Worm (Caenorhabditis elegans) whole organism, L4/young adult: ENCODE data around the gene sde-2.
A peak's percentile ranks its signal among the peaks of the same experiment; 100 is the strongest.

Experiments used
- W03F9.2 ChIP-seq: fragments of 150-350 bp; optimal IDR thresholded peaks from 2 replicates; lab custom pipeline; 2014; ENCODE audit warnings: missing biosample characterization, missing genetic modification characterization
- dao-5 ChIP-seq: sonication (generic microtip); optimal IDR thresholded peaks from 2 replicates; lab custom pipeline; 2016; ENCODE audit warnings: missing genotype, missing genetic modification characterization, moderate library complexity, missing compliant biosample characterization
- him-1 ChIP-seq: sonication (generic microtip); optimal IDR thresholded peaks from 2 replicates; lab custom pipeline; 2016; ENCODE audit warnings: missing genotype, missing genetic modification reagents, missing genetic modification characterization, missing compliant biosample characterization

Gene sde-2

DNA sequence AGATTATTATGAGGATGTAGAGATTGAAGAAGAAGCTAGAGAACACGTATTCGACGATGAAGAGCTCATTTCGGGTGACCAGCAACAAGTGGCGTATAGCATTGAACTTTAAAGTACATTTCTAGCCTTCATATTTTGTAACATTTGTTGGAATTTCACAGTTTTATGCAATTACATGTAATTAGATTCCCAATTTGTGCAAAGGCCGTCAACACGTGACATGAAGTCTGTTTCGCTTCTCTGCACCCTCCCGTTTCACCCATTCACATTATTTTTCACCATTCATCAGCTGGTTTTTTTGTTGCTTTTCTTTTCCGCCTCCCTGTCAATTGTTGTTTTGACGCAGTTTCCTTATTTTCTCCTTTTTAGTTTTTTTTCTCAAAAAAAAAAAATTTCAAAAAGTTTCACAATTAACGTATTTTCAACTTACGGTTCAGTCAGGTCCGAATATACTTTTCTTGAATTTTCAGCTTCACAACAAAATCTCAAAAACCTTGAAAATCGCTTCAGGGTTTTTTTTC, at the start of gene sde-2:
Gene sde-2 (plus strand): TSS at position 471 of the 521 bp plus-strand sequence.
- TF ChIP-seq him-1 (tag; lab: Kevin White, UChicago) (no peak), dao-5 (tag; lab: Kevin White, UChicago) (no peak), W03F9.2 (tag; lab: Kevin White, UChicago) (no peak)

DNA sequence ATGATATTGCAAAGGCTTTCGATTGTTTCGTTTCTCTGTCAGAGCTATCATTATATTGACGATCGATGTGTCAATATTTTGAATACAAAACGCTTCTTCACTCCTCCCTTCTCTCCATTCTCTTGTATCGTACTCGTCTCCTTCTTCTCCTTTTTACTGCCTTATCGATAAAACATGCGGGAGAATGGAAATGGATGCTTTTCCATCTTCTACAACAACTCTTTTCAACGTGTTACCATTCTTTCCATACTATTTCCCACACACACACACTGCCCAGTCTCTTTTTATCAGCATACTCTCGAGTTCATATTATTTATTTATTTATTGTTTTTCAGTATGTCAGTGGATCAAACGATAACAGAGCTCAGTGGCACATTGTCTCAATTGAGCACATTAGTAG, 48.7 kb upstream of the sde-2 start, which contains the start of gene C50B8.6:
Gene C50B8.6 (plus strand): TSS at position 336 of the 400 bp plus-strand sequence.
- no peak for TF ChIP-seq W03F9.2 (tag; lab: Kevin White, UChicago)
- no peak for TF ChIP-seq him-1 (tag; lab: Kevin White, UChicago)
- no peak for TF ChIP-seq dao-5 (tag; lab: Kevin White, UChicago)

- TF ChIP-seq dao-5 (tag; lab: Kevin White, UChicago) (no peak), W03F9.2 (tag; lab: Kevin White, UChicago) (no peak), him-1 (tag; lab: Kevin White, UChicago) (no peak)
Measured at ce11 chrV:13580696-13581095, 46.7 kb upstream of the sde-2 start, which contains the start of gene C50B8.5. TSS of gene C50B8.5 (plus strand) at chrV:13580968.

DNA sequence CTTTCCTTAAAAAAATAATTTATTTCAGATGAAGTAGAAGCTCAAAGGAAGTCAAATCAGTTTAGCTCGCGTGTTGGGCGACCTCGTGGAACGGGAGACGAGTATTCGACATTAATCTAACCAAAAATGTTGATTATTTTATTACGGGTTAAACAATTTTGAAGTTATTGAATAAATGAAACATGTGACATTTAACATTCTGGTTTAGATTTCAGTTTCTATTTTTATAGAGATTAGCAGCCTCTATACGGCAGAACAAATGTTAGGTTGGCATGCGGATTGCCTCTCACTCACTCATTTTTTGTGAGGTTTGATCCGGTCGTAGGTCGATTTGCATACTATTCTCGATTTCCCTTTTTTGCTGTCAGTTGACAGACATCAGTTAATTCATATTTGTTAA, 42.9 kb upstream of the sde-2 start, which contains the start of gene F53F4.1:
Gene F53F4.1 (plus strand): TSS at position 301 of the 400 bp plus-strand sequence.
- no peak for TF ChIP-seq him-1 (tag; lab: Kevin White, UChicago)
- no peak for TF ChIP-seq dao-5 (tag; lab: Kevin White, UChicago)
- no peak for TF ChIP-seq W03F9.2 (tag; lab: Kevin White, UChicago)

ce11 chrV:13587902-13588301, 39.5 kb upstream of the sde-2 start, which contains the start of gene F53F4.17:
TSS of gene F53F4.17 (plus strand) at chrV:13588202.
- no peak for TF ChIP-seq him-1 (tag; lab: Kevin White, UChicago)
- TF ChIP-seq dao-5 (tag; lab: Kevin White, UChicago) = no peak
- no peak for TF ChIP-seq W03F9.2 (tag; lab: Kevin White, UChicago)

DNA sequence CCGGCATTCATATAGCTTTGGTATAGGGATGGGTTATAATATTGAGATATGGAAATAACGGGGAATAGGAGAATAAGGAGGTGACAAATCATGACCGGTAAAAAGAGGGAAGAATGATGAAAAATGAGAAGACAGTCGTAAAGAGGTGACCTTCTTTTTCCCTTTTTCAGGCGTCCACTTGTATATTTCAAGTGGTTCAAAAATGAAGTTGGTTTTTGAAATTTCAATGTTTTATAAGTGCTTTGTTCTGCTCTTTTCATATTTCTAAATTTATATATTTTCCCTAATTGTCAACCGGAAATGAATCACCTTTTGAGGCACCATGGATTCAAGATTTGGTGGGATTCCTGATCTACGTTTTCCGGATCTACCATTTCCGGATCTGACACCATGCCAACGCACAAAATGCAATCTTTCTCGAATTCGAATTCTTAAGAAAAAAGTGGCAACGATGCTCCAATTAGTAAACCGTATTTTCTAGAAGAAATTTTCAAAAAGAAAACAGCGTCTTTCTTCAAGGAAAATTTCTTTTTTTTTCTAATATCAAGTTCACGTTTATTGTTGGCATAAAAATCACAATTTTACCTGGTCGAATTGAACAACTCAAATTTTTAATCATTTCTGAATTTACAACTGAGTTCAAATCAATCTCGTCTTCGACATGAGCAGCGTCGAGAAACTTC, 37.7 kb upstream of the sde-2 start, which contains the start of the genes F53F4.2 and F53F4.18:
Gene F53F4.2 (minus strand): TSS at position 101 of the 683 bp plus-strand sequence.
Gene F53F4.18 (plus strand): TSS at position 633 of the 683 bp plus-strand sequence.
- no peak for TF ChIP-seq him-1 (tag; lab: Kevin White, UChicago)

DNA sequence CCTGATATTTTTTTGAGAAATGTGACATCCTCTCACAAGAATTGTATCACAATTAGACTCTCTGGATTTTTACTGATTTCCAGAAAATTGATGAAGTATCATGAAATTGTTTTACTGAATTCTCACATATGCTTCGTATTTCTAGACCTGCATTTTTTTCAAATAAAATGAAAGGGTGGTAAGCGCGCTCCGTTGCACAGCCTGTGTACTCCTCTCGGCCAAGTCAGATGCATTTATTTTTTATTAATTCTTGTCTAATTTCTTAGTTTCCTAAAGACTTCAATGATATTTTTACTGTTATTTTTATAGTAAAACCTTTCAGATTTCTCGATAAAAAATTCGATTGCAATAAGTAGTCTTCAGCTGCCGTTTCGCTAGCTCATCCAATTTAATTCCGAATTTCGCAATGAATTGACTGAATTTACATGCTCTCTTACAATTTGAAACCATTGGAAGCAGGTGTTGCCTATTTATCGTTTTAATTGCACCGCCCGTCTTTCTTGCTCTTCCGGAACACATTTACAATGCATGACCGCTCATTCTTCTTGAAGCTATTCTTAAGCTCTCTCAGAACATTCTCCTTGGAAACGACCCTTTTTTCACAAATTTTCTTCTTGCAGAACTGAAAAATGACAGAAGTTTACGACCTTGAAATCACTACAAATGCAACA, 35.7 kb upstream of the sde-2 start, which contains the start of gene tbcb-1:
Gene tbcb-1 (plus strand): TSS at position 621 of the 671 bp plus-strand sequence.
- TF ChIP-seq W03F9.2 (tag; lab: Kevin White, UChicago) = peak; percentile 23
- TF ChIP-seq dao-5 (tag; lab: Kevin White, UChicago) = no peak

DNA sequence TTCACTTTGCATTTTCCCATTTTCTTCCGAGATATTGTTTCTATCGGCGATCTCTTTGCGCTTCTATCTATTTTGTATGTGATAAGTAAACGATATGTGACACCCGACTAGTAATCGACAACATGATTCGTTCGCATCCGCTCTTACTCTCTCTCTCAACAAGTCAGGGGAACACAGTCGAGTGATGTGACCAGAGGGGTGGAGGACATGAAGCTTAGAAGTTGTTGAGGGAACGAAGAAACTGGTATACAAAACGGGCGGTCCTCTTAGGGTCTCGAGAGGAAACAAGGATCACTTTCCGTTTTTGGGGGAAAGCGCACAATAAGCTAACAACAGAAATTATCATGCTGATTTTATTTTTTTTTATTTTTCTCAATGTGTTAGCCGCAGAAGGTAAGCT, 34.3 kb upstream of the sde-2 start, which contains the start of gene F53F4.4:
Gene F53F4.4 (plus strand): TSS at position 301 of the 400 bp plus-strand sequence.
- TF ChIP-seq dao-5 (tag; lab: Kevin White, UChicago) (no peak), W03F9.2 (tag; lab: Kevin White, UChicago) (no peak), him-1 (tag; lab: Kevin White, UChicago) (no peak)

- TF ChIP-seq him-1 (tag; lab: Kevin White, UChicago) (no peak), W03F9.2 (tag; lab: Kevin White, UChicago) (no peak), dao-5 (tag; lab: Kevin White, UChicago) (no peak)
Measured at ce11 chrV:13598370-13598769, 29.0 kb upstream of the sde-2 start.

ce11 chrV:13600882-13601281, 26.5 kb upstream of the sde-2 start, which contains the start of gene rdy-2:
TSS of gene rdy-2 (minus strand) at chrV:13600982.
- TF ChIP-seq dao-5 (tag; lab: Kevin White, UChicago) (no peak), W03F9.2 (tag; lab: Kevin White, UChicago) (no peak)

DNA sequence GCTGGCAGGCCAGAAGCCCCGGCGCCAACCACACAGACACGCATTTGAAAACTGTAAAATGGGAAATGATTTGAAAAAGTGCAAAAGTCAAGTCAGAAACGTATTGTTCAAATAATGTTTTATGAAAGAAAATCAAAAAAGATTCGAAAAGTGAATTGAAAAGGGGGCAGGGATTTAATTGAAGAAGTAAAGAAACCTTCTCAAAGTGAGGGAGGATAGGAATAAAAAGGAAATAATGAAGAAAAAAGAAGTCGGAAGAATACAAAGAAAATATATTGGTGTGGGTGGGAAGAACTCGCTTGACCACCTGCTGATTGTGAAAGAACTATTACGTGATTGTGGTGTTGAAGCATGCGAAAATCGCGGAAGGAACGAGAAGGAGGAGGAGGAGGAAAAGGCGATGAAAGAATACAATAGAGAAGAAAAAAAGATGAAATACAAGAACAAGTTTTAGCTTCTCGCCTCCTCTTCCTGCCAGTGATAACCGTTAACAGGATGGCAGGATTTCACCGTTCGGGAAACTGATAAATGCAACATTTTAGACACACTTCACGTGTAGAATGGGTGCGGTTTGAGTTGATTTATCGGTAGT, 20.6 kb upstream of the sde-2 start, which contains the start of gene fmo-4:
Gene fmo-4 (minus strand): TSS at position 51 of the 592 bp plus-strand sequence.
- no peak for TF ChIP-seq him-1 (tag; lab: Kevin White, UChicago)

DNA sequence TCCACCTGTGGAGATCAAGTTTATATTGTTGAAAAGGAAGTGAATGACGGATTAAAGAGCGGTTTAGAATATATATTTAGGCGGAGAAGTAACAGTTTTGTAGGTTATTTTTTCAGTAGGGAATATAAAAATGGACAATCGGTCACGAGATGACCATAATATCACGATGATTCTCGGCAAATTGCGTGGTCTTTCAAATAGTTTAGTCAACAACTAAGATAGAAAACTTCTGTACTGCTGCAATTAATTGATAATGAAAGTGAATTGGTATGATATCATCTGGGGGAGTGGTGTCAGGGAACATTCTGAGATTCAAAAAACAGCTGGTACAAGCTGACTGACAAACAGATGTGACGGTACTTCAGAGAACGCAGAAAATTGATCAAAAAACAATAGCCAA, 18.9 kb upstream of the sde-2 start:
- TF ChIP-seq dao-5 (tag; lab: Kevin White, UChicago) (no peak), W03F9.2 (tag; lab: Kevin White, UChicago) (no peak), him-1 (tag; lab: Kevin White, UChicago) (no peak)

DNA sequence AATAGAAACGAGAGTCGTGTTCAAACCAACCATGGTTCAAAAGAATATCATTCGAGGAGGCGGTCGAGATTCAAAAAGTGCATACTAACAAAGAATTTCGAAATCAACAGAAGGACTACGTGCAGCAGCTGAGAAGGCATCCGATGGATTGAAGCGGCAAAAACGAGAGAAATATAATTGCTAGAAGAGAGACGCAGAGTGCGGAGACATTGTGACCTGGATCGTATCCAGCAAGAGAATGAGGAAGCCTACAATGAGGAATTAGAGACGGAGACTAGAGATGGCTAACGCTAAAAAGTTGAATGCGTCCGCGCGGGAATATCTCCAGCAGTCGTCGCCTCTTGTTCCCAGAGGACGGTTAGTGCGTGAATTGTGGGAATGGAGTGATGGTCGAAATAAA, 17.6 kb upstream of the sde-2 start:
- TF ChIP-seq dao-5 (tag; lab: Kevin White, UChicago) (no peak), W03F9.2 (tag; lab: Kevin White, UChicago) (no peak), him-1 (tag; lab: Kevin White, UChicago) (no peak)
